Fruit fly (Drosophila melanogaster) whole organism, prepupa: ENCODE measurements around the gene CG7368.

Source experiments
- Blimp-1 ChIP-seq: fragments of 200-800 bp; sonication (Bioruptor generic); optimal IDR thresholded peaks from 3 replicates; lab custom pipeline; 2017; ENCODE audit warnings: missing biosample characterization, missing genetic modification characterization, mild to moderate bottlenecking, moderate library complexity, missing genetic modification reagents
- CG10631 ChIP-seq: fragments of 200-800 bp; sonication (Bioruptor generic); optimal IDR thresholded peaks from 2 replicates; lab custom pipeline; 2016; ENCODE audit warnings: missing biosample characterization, missing genetic modification characterization
- CG11294 ChIP-seq: fragments of 200-800 bp; sonication (Bioruptor generic); IDR thresholded peaks from 2 replicates; pipeline ENCODE4 v1.3.6; 2022; ENCODE audit warnings: missing biosample characterization, missing genetic modification characterization
- CG11762 ChIP-seq: fragments of 200-800 bp; sonication (Bioruptor generic); optimal IDR thresholded peaks from 3 replicates; lab custom pipeline; 2016; ENCODE audit warnings: missing biosample characterization, missing genetic modification characterization; ENCODE audit not compliant: insufficient read depth
- CG11902 ChIP-seq: fragments of 200-800 bp; sonication (Bioruptor generic); optimal IDR thresholded peaks from 3 replicates; lab custom pipeline; 2016; ENCODE audit warnings: missing biosample characterization, missing genetic modification characterization
- CG15336 ChIP-seq: fragments of 200-800 bp; sonication (Bioruptor generic); IDR thresholded peaks from 2 replicates; pipeline ENCODE4 v1.3.6; 2022; ENCODE audit warnings: missing biosample characterization, missing genetic modification characterization
- CG1621 ChIP-seq: fragments of 200-800 bp; sonication (Bioruptor generic); optimal IDR thresholded peaks from 3 replicates; lab custom pipeline; 2018; ENCODE audit warnings: missing biosample characterization, mild to moderate bottlenecking, missing genetic modification characterization
- CG16779 ChIP-seq: fragments of 200-800 bp; sonication (Bioruptor generic); optimal IDR thresholded peaks from 3 replicates; lab custom pipeline; 2017; ENCODE audit warnings: missing biosample characterization, mild to moderate bottlenecking, missing genetic modification characterization
- CG3032 ChIP-seq: fragments of 200-800 bp; optimal IDR thresholded peaks from 2 replicates; lab custom pipeline; 2019; ENCODE audit warnings: missing biosample characterization, mild to moderate bottlenecking, missing genetic modification characterization, moderate library complexity
- CG31627 ChIP-seq: fragments of 200-800 bp; sonication (Bioruptor generic); optimal IDR thresholded peaks from 3 replicates; lab custom pipeline; 2016; ENCODE audit warnings: missing biosample characterization, missing genetic modification characterization
- CG32006 ChIP-seq: fragments of 200-800 bp; sonication (Bioruptor generic); optimal IDR thresholded peaks from 3 replicates; lab custom pipeline; 2017; ENCODE audit warnings: missing biosample characterization, mild to moderate bottlenecking, missing genetic modification characterization
- CG3919 ChIP-seq: fragments of 200-800 bp; sonication (Bioruptor generic); optimal IDR thresholded peaks from 3 replicates; lab custom pipeline; 2016; ENCODE audit warnings: missing biosample characterization, missing genetic modification characterization
- CG4318 ChIP-seq: fragments of 200-800 bp; sonication (Bioruptor generic); optimal IDR thresholded peaks from 3 replicates; lab custom pipeline; 2017; ENCODE audit warnings: missing biosample characterization, mild to moderate bottlenecking, missing genetic modification characterization
- CG6163 ChIP-seq: fragments of 200-800 bp; sonication (Bioruptor generic); IDR thresholded peaks from 3 replicates; pipeline ENCODE4 v1.3.6; 2022; ENCODE audit warnings: missing biosample characterization, missing genetic modification characterization
- CG6276 ChIP-seq: fragments of 200-800 bp; sonication (Bioruptor generic); optimal IDR thresholded peaks from 2 replicates; lab custom pipeline; 2017; ENCODE audit warnings: missing biosample characterization, mild to moderate bottlenecking, missing genetic modification characterization
- CG6792 ChIP-seq: fragments of 200-800 bp; sonication (Bioruptor generic); optimal IDR thresholded peaks from 3 replicates; lab custom pipeline; 2016; ENCODE audit warnings: missing biosample characterization, missing genetic modification characterization
- CG6808 ChIP-seq: fragments of 200-800 bp; sonication (Bioruptor generic); optimal IDR thresholded peaks from 3 replicates; lab custom pipeline; 2017; ENCODE audit warnings: missing biosample characterization, missing genetic modification characterization, mild to moderate bottlenecking, moderate library complexity, missing genetic modification reagents
- CG7368 ChIP-seq: fragments of 200-800 bp; sonication (Bioruptor generic); optimal IDR thresholded peaks from 3 replicates; lab custom pipeline; 2016; ENCODE audit warnings: missing biosample characterization, missing genetic modification characterization
- CG8119 ChIP-seq: fragments of 200-800 bp; sonication (Bioruptor generic); IDR thresholded peaks from 3 replicates; pipeline ENCODE4 v1.3.6; 2022; ENCODE audit warnings: missing biosample characterization, missing genetic modification characterization
- CG8632 ChIP-seq: fragments of 200-800 bp; sonication (Bioruptor generic); optimal IDR thresholded peaks from 3 replicates; lab custom pipeline; 2016; ENCODE audit warnings: missing biosample characterization, missing genetic modification characterization
- Eip75B ChIP-seq: fragments of 200-800 bp; sonication (Bioruptor generic); optimal IDR thresholded peaks from 3 replicates; lab custom pipeline; 2016; ENCODE audit warnings: missing biosample characterization, missing genetic modification characterization
- Eip78C ChIP-seq: fragments of 200-800 bp; sonication (Bioruptor generic); peaks from one replicate; lab custom pipeline; 2016; ENCODE audit warnings: missing biosample characterization, missing genetic modification characterization
- Eip93F ChIP-seq: fragments of 200-800 bp; sonication (Bioruptor generic); optimal IDR thresholded peaks from 2 replicates; lab custom pipeline; 2016; ENCODE audit warnings: missing biosample characterization, mild to moderate bottlenecking, missing genetic modification characterization
- Ets21C ChIP-seq: fragments of 200-800 bp; sonication (Bioruptor generic); optimal IDR thresholded peaks from 3 replicates; lab custom pipeline; 2016; ENCODE audit warnings: missing biosample characterization, missing genetic modification characterization
- Ets96B ChIP-seq: fragments of 200-800 bp; optimal IDR thresholded peaks from 2 replicates; lab custom pipeline; 2019; ENCODE audit warnings: missing biosample characterization, mild to moderate bottlenecking, missing genetic modification characterization, moderate library complexity
- Gug ChIP-seq: fragments of 200-800 bp; sonication (Bioruptor generic); IDR thresholded peaks from 2 replicates; pipeline ENCODE4 v1.3.6; 2022; ENCODE audit warnings: missing biosample characterization, missing genetic modification characterization
- Hr39 ChIP-seq: fragments of 200-800 bp; sonication (Bioruptor generic); optimal IDR thresholded peaks from 2 replicates; lab custom pipeline; 2016; ENCODE audit warnings: missing biosample characterization, missing genetic modification characterization
- Hr4 ChIP-seq: fragments of 200-800 bp; sonication (Bioruptor generic); optimal IDR thresholded peaks from 3 replicates; lab custom pipeline; 2016; ENCODE audit warnings: missing biosample characterization, missing genetic modification characterization
- Lpt ChIP-seq: fragments of 200-800 bp; sonication (Bioruptor generic); optimal IDR thresholded peaks from 3 replicates; lab custom pipeline; 2016; ENCODE audit warnings: missing biosample characterization, missing genetic modification characterization
- Met ChIP-seq: fragments of 200-800 bp; sonication (Bioruptor generic); optimal IDR thresholded peaks from 3 replicates; lab custom pipeline; 2016; ENCODE audit warnings: missing biosample characterization, missing genetic modification characterization
- Smox ChIP-seq: fragments of 200-800 bp; sonication (Bioruptor generic); optimal IDR thresholded peaks from 3 replicates; lab custom pipeline; 2016; ENCODE audit warnings: missing biosample characterization, missing genetic modification characterization
- Sox102F ChIP-seq: fragments of 200-800 bp; sonication (Bioruptor generic); optimal IDR thresholded peaks from 2 replicates; lab custom pipeline; 2016; ENCODE audit warnings: missing biosample characterization, mild to moderate bottlenecking, missing genetic modification characterization
- Sox14 ChIP-seq: fragments of 200-800 bp; sonication (Bioruptor generic); optimal IDR thresholded peaks from 3 replicates; lab custom pipeline; 2016; ENCODE audit warnings: missing biosample characterization, missing genetic modification characterization
- Sox15 ChIP-seq: fragments of 200-800 bp; sonication (Bioruptor generic); optimal IDR thresholded peaks from 3 replicates; lab custom pipeline; 2016; ENCODE audit warnings: missing biosample characterization, missing genetic modification characterization
- achi ChIP-seq: fragments of 200-800 bp; sonication (Bioruptor generic); optimal IDR thresholded peaks from 3 replicates; lab custom pipeline; 2016; ENCODE audit warnings: missing biosample characterization, missing genetic modification characterization
- acj6 ChIP-seq: fragments of 200-800 bp; sonication (Bioruptor generic); optimal IDR thresholded peaks from 3 replicates; lab custom pipeline; 2016; ENCODE audit warnings: missing biosample characterization, missing genetic modification characterization
- cyc ChIP-seq: fragments of 200-800 bp; sonication (Bioruptor generic); optimal IDR thresholded peaks from 3 replicates; lab custom pipeline; 2016; ENCODE audit warnings: missing biosample characterization, missing genetic modification characterization
- dac ChIP-seq: fragments of 200-800 bp; sonication (Bioruptor generic); optimal IDR thresholded peaks from 2 replicates; lab custom pipeline; 2017; ENCODE audit warnings: missing biosample characterization, mild to moderate bottlenecking, missing genetic modification characterization
- dsx ChIP-seq: fragments of 200-800 bp; optimal IDR thresholded peaks from 3 replicates; lab custom pipeline; 2019; ENCODE audit warnings: missing biosample characterization, mild to moderate bottlenecking, missing genetic modification characterization, moderate library complexity; ENCODE audit not compliant: poor library complexity, severe bottlenecking
- eg ChIP-seq: fragments of 200-800 bp; sonication (Bioruptor generic); IDR thresholded peaks from 3 replicates; pipeline ENCODE4 v1.3.6; 2022; ENCODE audit warnings: missing biosample characterization, missing genetic modification characterization
- esn ChIP-seq: fragments of 200-800 bp; sonication (Bioruptor generic); optimal IDR thresholded peaks from 2 replicates; lab custom pipeline; 2016; ENCODE audit warnings: missing biosample characterization, mild to moderate bottlenecking, missing genetic modification characterization, moderate library complexity
- fd59A ChIP-seq: fragments of 200-800 bp; sonication (Bioruptor generic); optimal IDR thresholded peaks from 2 replicates; lab custom pipeline; 2017; ENCODE audit warnings: missing biosample characterization, mild to moderate bottlenecking, missing genetic modification characterization, missing genetic modification reagents
- fd85E ChIP-seq: fragments of 200-800 bp; sonication (Bioruptor generic); optimal IDR thresholded peaks from 3 replicates; lab custom pipeline; 2016; ENCODE audit warnings: missing biosample characterization, missing genetic modification characterization
- fkh ChIP-seq: fragments of 200-800 bp; sonication (Bioruptor generic); optimal IDR thresholded peaks from 3 replicates; lab custom pipeline; 2017; ENCODE audit warnings: missing biosample characterization, mild to moderate bottlenecking, missing genetic modification characterization, moderate library complexity
- lz ChIP-seq: fragments of 200-800 bp; sonication (Bioruptor generic); optimal IDR thresholded peaks from 3 replicates; lab custom pipeline; 2016; ENCODE audit warnings: missing biosample characterization, missing genetic modification characterization
- net ChIP-seq: fragments of 200-800 bp; sonication (Bioruptor generic); optimal IDR thresholded peaks from 3 replicates; lab custom pipeline; 2016; ENCODE audit warnings: missing biosample characterization, missing genetic modification characterization
- pdm3 ChIP-seq: fragments of 200-800 bp; sonication (Bioruptor generic); optimal IDR thresholded peaks from 3 replicates; lab custom pipeline; 2016; ENCODE audit warnings: missing biosample characterization, missing genetic modification characterization
- salr ChIP-seq, 2 experiments: fragments of 200-800 bp; sonication (Bioruptor generic); optimal IDR thresholded peaks; 3 replicates each; lab custom pipeline; 2016 to 2018; ENCODE audit warnings: missing biosample characterization in 2 of 2, missing genetic modification characterization in 2 of 2, mild to moderate bottlenecking in 1 of 2
- spab ChIP-seq: fragments of 200-800 bp; sonication (Bioruptor generic); optimal IDR thresholded peaks from 2 replicates; lab custom pipeline; 2017; ENCODE audit warnings: missing biosample characterization, mild to moderate bottlenecking, missing genetic modification characterization, missing genetic modification reagents
- ss ChIP-seq, 2 experiments: fragments of 200-800 bp; sonication (Bioruptor generic); optimal IDR thresholded peaks; 2 replicates in 1 of 2; 3 replicates in 1 of 2; lab custom pipeline; 2017 to 2018; ENCODE audit warnings: mild to moderate bottlenecking in 2 of 2, missing biosample characterization in 2 of 2, missing genetic modification characterization in 2 of 2, moderate library complexity in 1 of 2
- topi ChIP-seq: fragments of 200-800 bp; sonication (Bioruptor generic); optimal IDR thresholded peaks from 3 replicates; lab custom pipeline; 2016; ENCODE audit warnings: missing biosample characterization, missing genetic modification characterization
- vri ChIP-seq: fragments of 200-800 bp; sonication (Bioruptor generic); optimal IDR thresholded peaks from 3 replicates; lab custom pipeline; 2016; ENCODE audit warnings: missing biosample characterization, mild to moderate bottlenecking, missing genetic modification characterization

Gene CG7368

DNA sequence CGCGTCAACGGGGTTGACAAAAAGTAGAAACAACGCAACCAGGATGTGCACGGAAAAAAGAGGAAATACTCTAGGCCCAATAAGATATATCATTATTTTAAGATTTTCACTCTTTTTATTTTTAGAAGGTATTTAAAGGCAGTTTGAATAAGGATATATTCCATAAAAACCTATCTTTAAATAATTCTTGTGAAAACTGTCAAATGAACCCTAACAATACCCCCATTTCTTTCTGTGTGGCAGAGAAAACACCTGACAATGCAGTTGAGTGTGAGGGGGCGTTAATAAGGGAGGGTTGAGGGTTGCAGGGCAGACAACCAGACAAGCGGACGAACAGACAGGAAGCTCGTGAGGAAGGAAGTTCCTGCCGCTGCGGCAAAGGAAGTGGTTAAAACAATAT lies 45.1 kb upstream of the CG7368 start:
- TF ChIP-seq net (GFP tag; lab: Kevin White, UChicago) (peak; percentile 63), CG6163 (GFP tag; lab: Robert Waterston, UW) (peak; percentile 75; the same call in 2 of the 3 replicates), cyc (peak; percentile 52), topi (GFP tag; lab: Kevin White, UChicago) (peak; percentile 63), fd85E (GFP tag; lab: Kevin White, UChicago) (no peak), Met (GFP tag; lab: Kevin White, UChicago) (peak; percentile 48), Eip93F (GFP tag; lab: Kevin White, UChicago) (no peak), CG11762 (GFP tag; lab: Kevin White, UChicago) (peak; percentile 33), CG32006 (GFP tag; lab: Kevin White, UChicago) (peak; percentile 78), dsx (GFP tag; lab: Kevin White, UChicago) (peak; percentile 51), Ets96B (peak; percentile 71), CG3032 (tag; lab: Kevin White, UChicago) (peak; percentile 50), CG1621 (tag; lab: Kevin White, UChicago) (peak; percentile 31), CG11902 (GFP tag; lab: Kevin White, UChicago) (peak; percentile 10), achi (GFP tag; lab: Kevin White, UChicago) (peak; percentile 51), CG6808 (GFP tag; lab: Kevin White, UChicago) (peak; percentile 58), Sox102F (GFP tag; lab: Kevin White, UChicago) (peak; percentile 43), vri (GFP tag; lab: Kevin White, UChicago) (no peak), CG15336 (GFP tag; lab: Robert Waterston, UW) (peak; percentile 76), fkh (no peak), CG3919 (peak; percentile 65), CG6276 (GFP tag; lab: Kevin White, UChicago) (peak; percentile 56), ss (GFP tag; optimal IDR thresholded peaks at IDR 0.05; lab: Kevin White, UChicago) (peak; percentile 21 to 64), esn (peak; percentile 57), Eip78C (GFP tag; lab: Kevin White, UChicago) (peak; percentile 87), Sox14 (peak; percentile 53), Blimp-1 (GFP tag; lab: Kevin White, UChicago) (no peak), CG16779 (tag; lab: Kevin White, UChicago) (no peak), Smox (GFP tag; lab: Kevin White, UChicago) (peak; percentile 48), Hr4 (GFP tag; lab: Kevin White, UChicago) (peak; percentile 72), CG8119 (GFP tag; lab: Robert Waterston, UW) (peak; percentile 68), Sox15 (GFP tag; lab: Kevin White, UChicago) (peak; percentile 16), Ets21C (GFP tag; lab: Kevin White, UChicago) (no peak), Gug (GFP tag; lab: Robert Waterston, UW) (peak; percentile 53), acj6 (GFP tag; lab: Kevin White, UChicago) (peak; percentile 47), CG11294 (GFP tag; lab: Robert Waterston, UW) (no peak), pdm3 (GFP tag; lab: Kevin White, UChicago) (peak; percentile 59), CG8632 (GFP tag; lab: Kevin White, UChicago) (peak; percentile 48), dac (GFP tag; lab: Kevin White, UChicago) (peak; percentile 34), lz (GFP tag; lab: Kevin White, UChicago) (peak; percentile 47), Eip75B (GFP tag; lab: Kevin White, UChicago) (peak; percentile 62), CG7368 (GFP tag; lab: Kevin White, UChicago) (peak; percentile 12), salr (GFP tag; optimal IDR thresholded peaks at IDR 0.05; lab: Kevin White, UChicago) (peak; percentile 33 to 34), CG4318 (GFP tag; lab: Kevin White, UChicago) (peak; percentile 47), Lpt (GFP tag; lab: Kevin White, UChicago) (no peak), CG31627 (peak; percentile 53), Hr39 (peak; percentile 36), eg (GFP tag; lab: Robert Waterston, UW) (peak; percentile 81), spab (GFP tag; lab: Kevin White, UChicago) (peak; percentile 47), fd59A (peak; percentile 36), CG10631 (GFP tag; lab: Kevin White, UChicago) (peak; percentile 54), CG6792 (peak; percentile 44)
